Worm (Caenorhabditis elegans) whole organism, L3 larva: ENCODE data around the gene F40G9.5.

ENCODE experiments used
- R02D3.7 ChIP-seq: fragments of 150-350 bp; optimal IDR thresholded peaks from 2 replicates; lab custom pipeline; 2014; ENCODE audit warnings: missing biosample characterization, missing genetic modification characterization
- ama-1 ChIP-seq: fragments of 150-350 bp; optimal IDR thresholded peaks from 2 replicates; lab custom pipeline; 2018
- fos-1 ChIP-seq: fragments of 150-350 bp; optimal IDR thresholded peaks from 2 replicates; lab custom pipeline; 2014; ENCODE audit warnings: missing biosample characterization, missing genetic modification characterization
- nfya-1 ChIP-seq: sonication (generic microtip); optimal IDR thresholded peaks from 2 replicates; lab custom pipeline; 2017; ENCODE audit warnings: missing genetic modification characterization, mild to moderate bottlenecking, missing compliant biosample characterization, antibody characterized with exemption, moderate library complexity; ENCODE audit not compliant: insufficient read depth
- nhr-11 ChIP-seq: fragments of 150-350 bp; optimal IDR thresholded peaks from 2 replicates; lab custom pipeline; 2014; ENCODE audit warnings: missing biosample characterization, missing genetic modification characterization
- nhr-12 ChIP-seq: fragments of 150-350 bp; optimal IDR thresholded peaks from 2 replicates; lab custom pipeline; 2014; ENCODE audit warnings: missing biosample characterization, missing genetic modification characterization
- nhr-237 ChIP-seq: fragments of 150-350 bp; optimal IDR thresholded peaks from 2 replicates; lab custom pipeline; 2014; ENCODE audit warnings: missing biosample characterization, missing genetic modification characterization
- pqm-1 ChIP-seq: fragments of 150-350 bp; optimal IDR thresholded peaks from 2 replicates; lab custom pipeline; 2017; ENCODE audit warnings: missing biosample characterization, missing genetic modification characterization, inconsistent platforms
- snpc-4 ChIP-seq: fragments of 150-350 bp; optimal IDR thresholded peaks from 2 replicates; lab custom pipeline; 2014; ENCODE audit warnings: missing biosample characterization, missing genetic modification characterization
- unc-62 ChIP-seq: fragments of 150-350 bp; sonication (generic microtip); optimal IDR thresholded peaks from 4 replicates; lab custom pipeline; 2014; ENCODE audit warnings: missing biosample characterization, missing genetic modification reagents, missing genetic modification characterization

DNA sequence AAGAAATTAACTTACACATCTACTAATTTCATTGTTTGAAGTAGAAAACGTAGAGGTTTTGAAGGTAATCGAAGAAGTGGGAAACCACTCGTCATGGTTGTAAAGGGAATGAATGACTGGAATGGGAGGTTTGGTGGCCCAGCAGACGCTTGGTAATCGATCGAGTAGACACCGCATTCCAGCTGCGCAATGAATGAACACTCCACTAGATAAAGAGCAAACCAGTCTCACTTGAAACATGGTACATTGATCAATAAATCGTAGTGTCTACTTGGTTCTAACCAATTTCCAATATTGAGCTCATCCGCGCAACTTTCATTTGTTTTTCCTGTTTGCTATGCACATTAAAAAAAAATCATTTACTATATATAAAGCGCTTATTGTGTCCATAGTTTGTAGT, 34.7 kb upstream of the F40G9.5 start, which contains the start of gene fbxb-84:
- no peak for TF ChIP-seq nhr-11 (tag; lab: Kevin White, UChicago)
- no peak for TF ChIP-seq unc-62 (GFP tag; lab: Kevin White, UChicago)
- no peak for TF ChIP-seq nhr-12 (tag; lab: Kevin White, UChicago)
- no peak for TF ChIP-seq fos-1
- TF ChIP-seq snpc-4 (tag; lab: Kevin White, UChicago), result no peak
- no peak for TF ChIP-seq pqm-1
- TF ChIP-seq ama-1 (lab: Kevin White, UChicago), result no peak
- TF ChIP-seq nfya-1, result no peak
- no peak for TF ChIP-seq nhr-237 (tag; lab: Kevin White, UChicago)
- TF ChIP-seq R02D3.7, result no peak
